Worm (Caenorhabditis elegans) whole organism, L1 larva: ENCODE measurements around the gene fbxa-152.

Experiments
- ama-1 ChIP-seq: fragments of 150-350 bp; optimal IDR thresholded peaks from 2 replicates; lab custom pipeline; 2014
- elt-3 ChIP-seq, 6 experiments: fragments of 150-350 bp in 1 of 6; sonication (generic microtip); optimal IDR thresholded peaks; 2 replicates each; lab custom pipeline; 2017 to 2018; ENCODE audit warnings: missing biosample characterization in 6 of 6, missing genetic modification characterization in 6 of 6, inconsistent platforms in 1 of 6
- mep-1 ChIP-seq: fragments of 150-350 bp; optimal IDR thresholded peaks from 2 replicates; lab custom pipeline; 2014; ENCODE audit warnings: missing biosample characterization, missing genetic modification characterization
- nhr-77 ChIP-seq: fragments of 150-350 bp; optimal IDR thresholded peaks from 2 replicates; lab custom pipeline; 2014; ENCODE audit warnings: missing biosample characterization, missing genetic modification characterization
- sox-4 ChIP-seq: sonication (generic microtip); optimal IDR thresholded peaks from 2 replicates; lab custom pipeline; 2016; ENCODE audit warnings: missing genetic modification characterization, missing compliant biosample characterization
- ztf-4 ChIP-seq: fragments of 150-350 bp; optimal IDR thresholded peaks from 2 replicates; lab custom pipeline; 2014; ENCODE audit warnings: missing biosample characterization, missing genetic modification characterization

- no peak for TF ChIP-seq elt-3 (tag; optimal IDR thresholded peaks at IDR 0.05; lab: Kevin White, UChicago)
- TF ChIP-seq mep-1 = no peak
- TF ChIP-seq sox-4 (tag; lab: Kevin White, UChicago) = no peak
- no peak for TF ChIP-seq ztf-4 (tag; lab: Kevin White, UChicago)
- no peak for TF ChIP-seq ama-1 (lab: Kevin White, UChicago)
- TF ChIP-seq nhr-77 = no peak
Observed at ce11 chrV:15602253-15602652, at the start of gene fbxa-152.
